Worm (Caenorhabditis elegans): Measurements from ENCODE around the gene C50A2.3.

C50A2.3 gene

ce11 chrIV:1105999-1106398 is 51.8 kb downstream of the C50A2.3 start:
- no peak for TF ChIP-seq unc-39 (tag; optimal IDR thresholded peaks at IDR 0.05)
- peak; percentile 83 for TF ChIP-seq hlh-1 (tag; optimal IDR thresholded peaks at IDR 0.05)

DNA sequence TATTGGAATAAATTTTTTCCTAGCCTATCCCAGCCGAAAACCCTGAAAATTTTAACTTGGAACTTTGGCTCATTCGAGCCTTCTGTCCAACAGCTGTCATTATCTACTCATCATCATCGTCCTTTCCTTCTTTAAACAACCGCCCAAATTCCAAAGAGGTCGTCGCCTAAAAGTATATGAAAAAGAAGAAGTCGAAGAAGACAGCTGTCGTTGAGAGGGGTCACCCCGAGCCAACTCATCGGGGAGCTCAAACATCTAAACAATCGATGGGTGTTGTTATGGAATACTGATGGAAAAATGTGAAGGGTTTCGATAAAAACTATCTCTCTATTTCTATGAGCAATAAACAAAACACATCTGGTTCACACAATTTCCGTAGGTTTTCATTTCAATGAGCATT is 52.7 kb downstream of the C50A2.3 start:
- TF ChIP-seq mab-5 (tag; optimal IDR thresholded peaks at IDR 0.05) (no peak), hlh-1 (tag; optimal IDR thresholded peaks at IDR 0.05) (peak; percentile 95), lin-13 (tag; optimal IDR thresholded peaks at IDR 0.05) (no peak), bed-3 (GFP tag; optimal IDR thresholded peaks at IDR 0.05) (no peak), ceh-39 (tag; optimal IDR thresholded peaks at IDR 0.05) (no peak), unc-120 (tag; optimal IDR thresholded peaks at IDR 0.05; ENCODE audit: poor library complexity, severe bottlenecking) (peak; percentile 33), cnd-1 (tag; optimal IDR thresholded peaks at IDR 0.05) (no peak), snpc-4 (tag; optimal IDR thresholded peaks at IDR 0.05) (no peak), M03D4.4 (tag; optimal IDR thresholded peaks at IDR 0.05) (no peak), mep-1 (tag; optimal IDR thresholded peaks at IDR 0.05) (no peak), sptf-1 (tag; optimal IDR thresholded peaks at IDR 0.05) (no peak), drap-1 (GFP tag; optimal IDR thresholded peaks at IDR 0.05) (no peak), pha-4 (tag; optimal IDR thresholded peaks at IDR 0.05) (no peak)

- TF ChIP-seq pha-4 (tag; optimal IDR thresholded peaks at IDR 0.05) (no peak), cnd-1 (tag; optimal IDR thresholded peaks at IDR 0.05) (no peak), lsy-2 (tag; optimal IDR thresholded peaks at IDR 0.05) (no peak), mls-2 (tag; optimal IDR thresholded peaks at IDR 0.05) (no peak), sem-2 (GFP tag; optimal IDR thresholded peaks at IDR 0.05) (no peak), snpc-4 (tag; optimal IDR thresholded peaks at IDR 0.05) (no peak), sptf-1 (tag; optimal IDR thresholded peaks at IDR 0.05) (no peak), ceh-39 (tag; optimal IDR thresholded peaks at IDR 0.05) (no peak), mab-5 (tag; optimal IDR thresholded peaks at IDR 0.05) (no peak), ces-1 (GFP tag; optimal IDR thresholded peaks at IDR 0.05) (no peak), unc-39 (tag; optimal IDR thresholded peaks at IDR 0.05) (no peak), nhr-2 (tag; optimal IDR thresholded peaks at IDR 0.05) (no peak), M03D4.4 (tag; optimal IDR thresholded peaks at IDR 0.05) (no peak), ham-2 (GFP tag; optimal IDR thresholded peaks at IDR 0.05) (no peak), nhr-76 (tag; optimal IDR thresholded peaks at IDR 0.05) (no peak), nhr-28 (tag; optimal IDR thresholded peaks at IDR 0.05) (no peak), hlh-1 (tag; optimal IDR thresholded peaks at IDR 0.05) (no peak), elt-3 (tag; optimal IDR thresholded peaks at IDR 0.05) (no peak), tbx-8 (GFP tag; optimal IDR thresholded peaks at IDR 0.05) (no peak), ztf-11 (tag; optimal IDR thresholded peaks at IDR 0.05) (no peak)
Observed at ce11 chrIV:1104518-1104917, 53.3 kb downstream of the C50A2.3 start, which contains the start of the genes C44B12.9 and C44B12.3. Gene C44B12.9, minus strand, starts transcription at chrIV:1104618. Gene C44B12.3, plus strand, starts transcription at chrIV:1104766.

DNA sequence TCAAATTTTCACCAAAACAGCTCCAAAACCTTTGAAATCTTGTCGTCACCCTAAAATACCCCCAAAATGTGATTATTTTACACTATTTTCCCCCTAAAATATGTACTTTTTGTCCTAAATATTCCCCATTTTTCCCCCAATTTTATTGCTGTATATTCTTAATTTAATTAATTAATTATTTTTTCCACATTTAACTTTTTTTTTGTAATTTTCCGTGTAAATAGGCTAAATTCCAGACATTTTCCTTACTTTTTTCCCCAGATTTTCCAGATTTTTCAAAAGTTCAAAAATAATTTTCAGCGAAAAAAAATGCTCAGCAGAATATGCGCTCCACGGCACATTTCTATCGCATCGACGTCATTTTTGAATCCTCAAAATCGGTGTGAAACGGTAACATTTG is 60.7 kb downstream of the C50A2.3 start, which contains the start of gene cox-18:
cox-18 (plus strand) TSS at position 301 of the 400 bp plus-strand sequence.
- TF ChIP-seq tbx-8 (GFP tag; optimal IDR thresholded peaks at IDR 0.05) (no peak), pha-4 (tag; optimal IDR thresholded peaks at IDR 0.05) (no peak), cnd-1 (tag; optimal IDR thresholded peaks at IDR 0.05) (no peak), nhr-28 (tag; optimal IDR thresholded peaks at IDR 0.05) (no peak), ham-2 (GFP tag; optimal IDR thresholded peaks at IDR 0.05) (no peak), elt-1 (tag; optimal IDR thresholded peaks at IDR 0.05; ENCODE audit: borderline replicate concordance, insufficient read depth) (no peak), lsy-2 (tag; optimal IDR thresholded peaks at IDR 0.05) (no peak), unc-120 (tag; optimal IDR thresholded peaks at IDR 0.05; ENCODE audit: poor library complexity, severe bottlenecking) (no peak), nhr-76 (tag; optimal IDR thresholded peaks at IDR 0.05) (no peak), hlh-1 (tag; optimal IDR thresholded peaks at IDR 0.05) (no peak), mab-5 (tag; optimal IDR thresholded peaks at IDR 0.05) (no peak), mls-2 (tag; optimal IDR thresholded peaks at IDR 0.05) (no peak), sem-2 (GFP tag; optimal IDR thresholded peaks at IDR 0.05) (no peak), ceh-43 (GFP tag; optimal IDR thresholded peaks at IDR 0.05) (no peak), bed-3 (GFP tag; optimal IDR thresholded peaks at IDR 0.05) (no peak), flh-1 (GFP tag; optimal IDR thresholded peaks at IDR 0.05) (no peak)

DNA sequence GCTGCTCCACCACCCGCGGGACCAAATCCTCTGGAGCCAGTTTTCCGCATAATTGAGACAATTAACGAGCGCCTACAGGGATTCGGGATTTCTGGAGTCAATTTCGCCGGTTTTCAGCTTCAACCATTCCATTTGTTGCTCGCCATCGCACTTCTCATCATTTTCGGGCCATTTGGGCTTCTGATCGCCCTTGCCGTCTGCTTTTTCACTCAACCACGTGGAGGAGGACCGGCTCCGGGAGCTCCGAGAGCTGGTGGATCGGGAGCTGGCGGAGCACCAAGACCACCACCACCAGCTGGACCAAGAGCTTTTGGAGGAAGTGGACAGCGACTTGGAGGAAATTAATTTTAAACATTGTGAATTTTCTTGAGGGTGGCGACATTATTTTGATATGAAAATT is 61.7 kb downstream of the C50A2.3 start:
- TF ChIP-seq elt-1 (tag; optimal IDR thresholded peaks at IDR 0.05; ENCODE audit: borderline replicate concordance, insufficient read depth) (no peak), unc-39 (tag; optimal IDR thresholded peaks at IDR 0.05) (no peak), cnd-1 (tag; optimal IDR thresholded peaks at IDR 0.05) (no peak), nhr-2 (tag; optimal IDR thresholded peaks at IDR 0.05) (no peak), nhr-76 (tag; optimal IDR thresholded peaks at IDR 0.05) (no peak), snpc-4 (tag; optimal IDR thresholded peaks at IDR 0.05) (no peak), ham-2 (GFP tag; optimal IDR thresholded peaks at IDR 0.05) (no peak)
